Fruit fly (Drosophila melanogaster) whole organism, prepupa: ENCODE results near the gene Rsph9.

Experiments
- Blimp-1 ChIP-seq: fragments of 200-800 bp; sonication (Bioruptor generic); optimal IDR thresholded peaks from 3 replicates; lab custom pipeline; 2017; ENCODE audit warnings: missing biosample characterization, missing genetic modification characterization, mild to moderate bottlenecking, moderate library complexity, missing genetic modification reagents
- CG10631 ChIP-seq: fragments of 200-800 bp; sonication (Bioruptor generic); optimal IDR thresholded peaks from 2 replicates; lab custom pipeline; 2016; ENCODE audit warnings: missing biosample characterization, missing genetic modification characterization
- CG10669 ChIP-seq: fragments of 200-800 bp; sonication (Bioruptor generic); optimal IDR thresholded peaks from 3 replicates; lab custom pipeline; 2018; ENCODE audit warnings: missing biosample characterization, mild to moderate bottlenecking, missing genetic modification characterization, moderate library complexity
- CG11762 ChIP-seq: fragments of 200-800 bp; sonication (Bioruptor generic); optimal IDR thresholded peaks from 3 replicates; lab custom pipeline; 2016; ENCODE audit warnings: missing biosample characterization, missing genetic modification characterization; ENCODE audit not compliant: insufficient read depth
- CG15336 ChIP-seq: fragments of 200-800 bp; sonication (Bioruptor generic); IDR thresholded peaks from 2 replicates; pipeline ENCODE4 v1.3.6; 2022; ENCODE audit warnings: missing biosample characterization, missing genetic modification characterization
- CG1621 ChIP-seq: fragments of 200-800 bp; sonication (Bioruptor generic); optimal IDR thresholded peaks from 3 replicates; lab custom pipeline; 2018; ENCODE audit warnings: missing biosample characterization, mild to moderate bottlenecking, missing genetic modification characterization
- CG16779 ChIP-seq: fragments of 200-800 bp; sonication (Bioruptor generic); optimal IDR thresholded peaks from 3 replicates; lab custom pipeline; 2017; ENCODE audit warnings: missing biosample characterization, mild to moderate bottlenecking, missing genetic modification characterization
- CG3032 ChIP-seq: fragments of 200-800 bp; optimal IDR thresholded peaks from 2 replicates; lab custom pipeline; 2019; ENCODE audit warnings: missing biosample characterization, mild to moderate bottlenecking, missing genetic modification characterization, moderate library complexity
- CG31627 ChIP-seq: fragments of 200-800 bp; sonication (Bioruptor generic); optimal IDR thresholded peaks from 3 replicates; lab custom pipeline; 2016; ENCODE audit warnings: missing biosample characterization, missing genetic modification characterization
- CG32006 ChIP-seq: fragments of 200-800 bp; sonication (Bioruptor generic); optimal IDR thresholded peaks from 3 replicates; lab custom pipeline; 2017; ENCODE audit warnings: missing biosample characterization, mild to moderate bottlenecking, missing genetic modification characterization
- CG34406 ChIP-seq: fragments of 200-800 bp; sonication (Bioruptor generic); optimal IDR thresholded peaks from 3 replicates; lab custom pipeline; 2016; ENCODE audit warnings: missing biosample characterization, missing genetic modification characterization
- CG3919 ChIP-seq: fragments of 200-800 bp; sonication (Bioruptor generic); optimal IDR thresholded peaks from 3 replicates; lab custom pipeline; 2016; ENCODE audit warnings: missing biosample characterization, missing genetic modification characterization
- CG4318 ChIP-seq: fragments of 200-800 bp; sonication (Bioruptor generic); optimal IDR thresholded peaks from 3 replicates; lab custom pipeline; 2017; ENCODE audit warnings: missing biosample characterization, mild to moderate bottlenecking, missing genetic modification characterization
- CG6163 ChIP-seq: fragments of 200-800 bp; sonication (Bioruptor generic); IDR thresholded peaks from 3 replicates; pipeline ENCODE4 v1.3.6; 2022; ENCODE audit warnings: missing biosample characterization, missing genetic modification characterization
- CG6276 ChIP-seq: fragments of 200-800 bp; sonication (Bioruptor generic); optimal IDR thresholded peaks from 2 replicates; lab custom pipeline; 2017; ENCODE audit warnings: missing biosample characterization, mild to moderate bottlenecking, missing genetic modification characterization
- CG6792 ChIP-seq: fragments of 200-800 bp; sonication (Bioruptor generic); optimal IDR thresholded peaks from 3 replicates; lab custom pipeline; 2016; ENCODE audit warnings: missing biosample characterization, missing genetic modification characterization
- CG6808 ChIP-seq: fragments of 200-800 bp; sonication (Bioruptor generic); optimal IDR thresholded peaks from 3 replicates; lab custom pipeline; 2017; ENCODE audit warnings: missing biosample characterization, missing genetic modification characterization, mild to moderate bottlenecking, moderate library complexity, missing genetic modification reagents
- CG6854 ChIP-seq: fragments of 200-800 bp; sonication (Bioruptor generic); optimal IDR thresholded peaks from 2 replicates; lab custom pipeline; 2017; ENCODE audit warnings: missing biosample characterization, mild to moderate bottlenecking, missing genetic modification characterization
- CG7368 ChIP-seq: fragments of 200-800 bp; sonication (Bioruptor generic); optimal IDR thresholded peaks from 3 replicates; lab custom pipeline; 2016; ENCODE audit warnings: missing biosample characterization, missing genetic modification characterization
- CG8119 ChIP-seq: fragments of 200-800 bp; sonication (Bioruptor generic); IDR thresholded peaks from 3 replicates; pipeline ENCODE4 v1.3.6; 2022; ENCODE audit warnings: missing biosample characterization, missing genetic modification characterization
- CG8319 ChIP-seq: fragments of 200-800 bp; sonication (Bioruptor generic); optimal IDR thresholded peaks from 3 replicates; lab custom pipeline; 2016; ENCODE audit warnings: missing biosample characterization, missing genetic modification characterization
- CG9139 ChIP-seq: fragments of 200-800 bp; sonication (Bioruptor generic); optimal IDR thresholded peaks from 3 replicates; lab custom pipeline; 2017; ENCODE audit warnings: missing biosample characterization, mild to moderate bottlenecking, missing genetic modification characterization
- Eip75B ChIP-seq: fragments of 200-800 bp; sonication (Bioruptor generic); optimal IDR thresholded peaks from 3 replicates; lab custom pipeline; 2016; ENCODE audit warnings: missing biosample characterization, missing genetic modification characterization
- Eip78C ChIP-seq: fragments of 200-800 bp; sonication (Bioruptor generic); peaks from one replicate; lab custom pipeline; 2016; ENCODE audit warnings: missing biosample characterization, missing genetic modification characterization
- Eip93F ChIP-seq: fragments of 200-800 bp; sonication (Bioruptor generic); optimal IDR thresholded peaks from 2 replicates; lab custom pipeline; 2016; ENCODE audit warnings: missing biosample characterization, mild to moderate bottlenecking, missing genetic modification characterization
- Ets21C ChIP-seq: fragments of 200-800 bp; sonication (Bioruptor generic); optimal IDR thresholded peaks from 3 replicates; lab custom pipeline; 2016; ENCODE audit warnings: missing biosample characterization, missing genetic modification characterization
- Ets96B ChIP-seq: fragments of 200-800 bp; optimal IDR thresholded peaks from 2 replicates; lab custom pipeline; 2019; ENCODE audit warnings: missing biosample characterization, mild to moderate bottlenecking, missing genetic modification characterization, moderate library complexity
- Gug ChIP-seq: fragments of 200-800 bp; sonication (Bioruptor generic); IDR thresholded peaks from 2 replicates; pipeline ENCODE4 v1.3.6; 2022; ENCODE audit warnings: missing biosample characterization, missing genetic modification characterization
- Hr4 ChIP-seq: fragments of 200-800 bp; sonication (Bioruptor generic); optimal IDR thresholded peaks from 3 replicates; lab custom pipeline; 2016; ENCODE audit warnings: missing biosample characterization, missing genetic modification characterization
- Lpt ChIP-seq: fragments of 200-800 bp; sonication (Bioruptor generic); optimal IDR thresholded peaks from 3 replicates; lab custom pipeline; 2016; ENCODE audit warnings: missing biosample characterization, missing genetic modification characterization
- Met ChIP-seq: fragments of 200-800 bp; sonication (Bioruptor generic); optimal IDR thresholded peaks from 3 replicates; lab custom pipeline; 2016; ENCODE audit warnings: missing biosample characterization, missing genetic modification characterization
- OdsH ChIP-seq: fragments of 200-800 bp; sonication (Bioruptor generic); optimal IDR thresholded peaks from 3 replicates; lab custom pipeline; 2016; ENCODE audit warnings: missing biosample characterization, missing genetic modification characterization
- Smox ChIP-seq: fragments of 200-800 bp; sonication (Bioruptor generic); optimal IDR thresholded peaks from 3 replicates; lab custom pipeline; 2016; ENCODE audit warnings: missing biosample characterization, missing genetic modification characterization
- Sox14 ChIP-seq: fragments of 200-800 bp; sonication (Bioruptor generic); optimal IDR thresholded peaks from 3 replicates; lab custom pipeline; 2016; ENCODE audit warnings: missing biosample characterization, missing genetic modification characterization
- Sox15 ChIP-seq: fragments of 200-800 bp; sonication (Bioruptor generic); optimal IDR thresholded peaks from 3 replicates; lab custom pipeline; 2016; ENCODE audit warnings: missing biosample characterization, missing genetic modification characterization
- achi ChIP-seq: fragments of 200-800 bp; sonication (Bioruptor generic); optimal IDR thresholded peaks from 3 replicates; lab custom pipeline; 2016; ENCODE audit warnings: missing biosample characterization, missing genetic modification characterization
- acj6 ChIP-seq: fragments of 200-800 bp; sonication (Bioruptor generic); optimal IDR thresholded peaks from 3 replicates; lab custom pipeline; 2016; ENCODE audit warnings: missing biosample characterization, missing genetic modification characterization
- cyc ChIP-seq: fragments of 200-800 bp; sonication (Bioruptor generic); optimal IDR thresholded peaks from 3 replicates; lab custom pipeline; 2016; ENCODE audit warnings: missing biosample characterization, missing genetic modification characterization
- dac ChIP-seq: fragments of 200-800 bp; sonication (Bioruptor generic); optimal IDR thresholded peaks from 2 replicates; lab custom pipeline; 2017; ENCODE audit warnings: missing biosample characterization, mild to moderate bottlenecking, missing genetic modification characterization
- eg ChIP-seq: fragments of 200-800 bp; sonication (Bioruptor generic); IDR thresholded peaks from 3 replicates; pipeline ENCODE4 v1.3.6; 2022; ENCODE audit warnings: missing biosample characterization, missing genetic modification characterization
- esn ChIP-seq: fragments of 200-800 bp; sonication (Bioruptor generic); optimal IDR thresholded peaks from 2 replicates; lab custom pipeline; 2016; ENCODE audit warnings: missing biosample characterization, mild to moderate bottlenecking, missing genetic modification characterization, moderate library complexity
- fd59A ChIP-seq: fragments of 200-800 bp; sonication (Bioruptor generic); optimal IDR thresholded peaks from 2 replicates; lab custom pipeline; 2017; ENCODE audit warnings: missing biosample characterization, mild to moderate bottlenecking, missing genetic modification characterization, missing genetic modification reagents
- fkh ChIP-seq: fragments of 200-800 bp; sonication (Bioruptor generic); optimal IDR thresholded peaks from 3 replicates; lab custom pipeline; 2017; ENCODE audit warnings: missing biosample characterization, mild to moderate bottlenecking, missing genetic modification characterization, moderate library complexity
- lz ChIP-seq: fragments of 200-800 bp; sonication (Bioruptor generic); optimal IDR thresholded peaks from 3 replicates; lab custom pipeline; 2016; ENCODE audit warnings: missing biosample characterization, missing genetic modification characterization
- net ChIP-seq: fragments of 200-800 bp; sonication (Bioruptor generic); optimal IDR thresholded peaks from 3 replicates; lab custom pipeline; 2016; ENCODE audit warnings: missing biosample characterization, missing genetic modification characterization
- pdm3 ChIP-seq: fragments of 200-800 bp; sonication (Bioruptor generic); optimal IDR thresholded peaks from 3 replicates; lab custom pipeline; 2016; ENCODE audit warnings: missing biosample characterization, missing genetic modification characterization
- salr ChIP-seq, 2 experiments: fragments of 200-800 bp; sonication (Bioruptor generic); optimal IDR thresholded peaks; 3 replicates each; lab custom pipeline; 2016 to 2018; ENCODE audit warnings: missing biosample characterization in 2 of 2, missing genetic modification characterization in 2 of 2, mild to moderate bottlenecking in 1 of 2
- spab ChIP-seq: fragments of 200-800 bp; sonication (Bioruptor generic); optimal IDR thresholded peaks from 2 replicates; lab custom pipeline; 2017; ENCODE audit warnings: missing biosample characterization, mild to moderate bottlenecking, missing genetic modification characterization, missing genetic modification reagents
- topi ChIP-seq: fragments of 200-800 bp; sonication (Bioruptor generic); optimal IDR thresholded peaks from 3 replicates; lab custom pipeline; 2016; ENCODE audit warnings: missing biosample characterization, missing genetic modification characterization
- vri ChIP-seq: fragments of 200-800 bp; sonication (Bioruptor generic); optimal IDR thresholded peaks from 3 replicates; lab custom pipeline; 2016; ENCODE audit warnings: missing biosample characterization, mild to moderate bottlenecking, missing genetic modification characterization

The Rsph9 gene

dm6 chr2L:17429788-17430587, 17.6 kb upstream of the Rsph9 start:
- TF ChIP-seq CG8119 (peak; percentile 94), CG15336 (GFP tag; lab: Robert Waterston, UW) (peak; percentile 93), Blimp-1 (GFP tag; lab: Kevin White, UChicago) (peak; percentile 82), OdsH (GFP tag; lab: Kevin White, UChicago) (peak; percentile 84), topi (peak; percentile 75), net (peak; percentile 73), eg (peak; percentile 87), Met (GFP tag; lab: Kevin White, UChicago) (peak; percentile 94), dac (GFP tag; lab: Kevin White, UChicago) (peak; percentile 68), CG7368 (GFP tag; lab: Kevin White, UChicago) (peak; percentile 93), CG10669 (GFP tag; lab: Kevin White, UChicago) (peak; percentile 97), CG6163 (GFP tag; lab: Robert Waterston, UW) (peak; percentile 90), cyc (peak; percentile 70), CG6276 (GFP tag; lab: Kevin White, UChicago) (peak; percentile 87), lz (GFP tag; lab: Kevin White, UChicago) (peak; percentile 88), pdm3 (GFP tag; lab: Kevin White, UChicago) (peak; percentile 86), CG16779 (tag; lab: Kevin White, UChicago) (peak; percentile 87), CG1621 (tag; lab: Kevin White, UChicago) (peak; percentile 72), CG4318 (GFP tag; lab: Kevin White, UChicago) (peak; percentile 82), CG11762 (GFP tag; lab: Kevin White, UChicago) (peak; percentile 95), Sox15 (GFP tag; lab: Kevin White, UChicago) (peak; percentile 84), Gug (GFP tag; lab: Robert Waterston, UW) (peak; percentile 82), Hr4 (GFP tag; lab: Kevin White, UChicago) (peak; percentile 66), spab (GFP tag; lab: Kevin White, UChicago) (peak; percentile 98), vri (GFP tag; lab: Kevin White, UChicago) (peak; percentile 55), CG6808 (GFP tag; lab: Kevin White, UChicago) (peak; percentile 97), CG6854 (GFP tag; lab: Kevin White, UChicago) (peak; percentile 79), CG3919 (GFP tag; lab: Kevin White, UChicago) (peak; percentile 81), CG9139 (GFP tag; lab: Kevin White, UChicago) (no peak), CG10631 (GFP tag; lab: Kevin White, UChicago) (peak; percentile 90), salr (GFP tag; optimal IDR thresholded peaks at IDR 0.05; lab: Kevin White, UChicago) (peak; percentile 20 to 90), Ets21C (GFP tag; lab: Kevin White, UChicago) (peak; percentile 46), CG6792 (GFP tag; lab: Kevin White, UChicago) (peak; percentile 93), CG32006 (GFP tag; lab: Kevin White, UChicago) (peak; percentile 95), Lpt (peak; percentile 93), Sox14 (GFP tag; lab: Kevin White, UChicago) (peak; percentile 85), CG34406 (GFP tag; lab: Kevin White, UChicago) (peak; percentile 91), Eip78C (peak; percentile 94), Eip93F (GFP tag; lab: Kevin White, UChicago) (peak; percentile 35), Ets96B (tag; lab: Kevin White, UChicago) (peak; percentile 62), CG3032 (tag; lab: Kevin White, UChicago) (peak; percentile 99), fd59A (GFP tag; lab: Kevin White, UChicago) (peak; percentile 76), CG31627 (GFP tag; lab: Kevin White, UChicago) (peak; percentile 83), esn (GFP tag; lab: Kevin White, UChicago) (peak; percentile 94), acj6 (peak; percentile 95), achi (peak; percentile 81), CG8319 (GFP tag; lab: Kevin White, UChicago) (peak; percentile 93), Smox (peak; percentile 77), fkh (peak; percentile 21), Eip75B (GFP tag; lab: Kevin White, UChicago) (peak; percentile 85)
